Worm (Caenorhabditis elegans) whole organism, young adult: Measurements from ENCODE around the gene R03D7.2.

Source experiments
- F49E8.2 ChIP-seq: sonication (generic microtip); optimal IDR thresholded peaks from 3 replicates; lab custom pipeline; 2017; ENCODE audit warnings: missing genetic modification characterization, mild to moderate bottlenecking, missing compliant biosample characterization, antibody characterized with exemption, moderate library complexity; ENCODE audit not compliant: insufficient read depth
- T07F8.4 ChIP-seq: sonication (generic microtip); optimal IDR thresholded peaks from 2 replicates; lab custom pipeline; 2016; ENCODE audit warnings: mild to moderate bottlenecking, missing genetic modification characterization, moderate library complexity, missing compliant biosample characterization

DNA sequence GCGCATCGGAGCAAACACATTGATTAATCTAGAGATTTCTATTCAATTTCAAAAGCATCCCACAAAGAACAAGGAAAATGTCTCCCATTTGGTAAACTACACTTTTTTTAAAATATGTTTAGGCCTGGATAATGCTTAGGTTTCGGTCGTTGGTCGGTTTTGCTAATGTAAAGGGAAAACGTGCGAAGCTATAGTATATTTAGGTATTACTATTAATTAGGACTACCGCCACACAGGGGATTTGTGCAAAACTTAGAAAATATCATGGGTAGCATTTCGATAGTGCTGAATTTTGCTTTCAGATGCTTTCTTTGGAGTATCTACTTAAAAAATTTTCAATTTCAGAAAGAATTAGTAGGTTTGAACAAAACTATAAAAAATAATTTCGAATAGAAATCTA lies 22.0 kb downstream of the R03D7.2 start:
- TF ChIP-seq T07F8.4 (tag; lab: Kevin White, UChicago) (no peak), F49E8.2 (tag; lab: Kevin White, UChicago) (no peak)
